Fruit fly (Drosophila melanogaster): ENCODE data around the gene Cse1.

Cse1 gene

DNA sequence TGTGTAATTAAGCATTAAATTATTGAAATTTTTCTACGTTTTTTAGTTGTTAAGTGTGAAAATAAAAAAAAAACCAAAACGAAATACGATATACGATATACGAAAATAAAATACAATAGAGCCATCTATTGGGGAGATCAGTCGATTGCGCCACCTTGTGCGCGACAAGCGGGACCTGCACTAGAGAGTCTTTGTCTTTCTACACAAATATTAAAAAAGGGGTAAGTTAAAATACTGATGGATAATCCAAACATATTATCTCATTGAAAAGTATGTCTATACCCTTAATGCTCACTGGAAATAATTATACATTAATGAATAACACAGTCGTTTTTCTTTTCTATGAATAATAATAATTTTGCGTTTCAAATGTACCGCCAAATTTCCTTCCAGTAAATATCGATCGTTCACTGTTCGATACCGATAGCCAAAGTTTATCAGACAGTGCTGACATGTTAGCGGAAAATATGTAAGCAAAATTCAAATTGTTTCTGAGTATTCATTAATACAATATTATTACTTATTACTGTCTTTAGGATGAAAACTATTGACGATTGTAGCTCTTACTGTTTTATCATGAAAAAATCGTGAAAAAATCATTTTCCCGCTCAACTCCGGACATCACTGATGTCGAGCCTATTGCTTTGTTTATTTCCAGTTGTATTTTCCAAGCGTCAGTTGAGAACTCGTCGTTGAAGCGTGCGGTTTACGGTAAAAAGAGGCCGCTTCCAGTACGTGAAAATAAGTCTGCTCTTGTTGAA lies 8.8 kb downstream of the Cse1 start, which contains the start of gene mdy (continued):
- TF ChIP-seq CG11093 (GFP tag; IDR thresholded peaks at IDR 0.05) (0 out of 3 replicates have a peak, but pooled peaks have one; percentile 25), CG34224 (GFP tag; IDR thresholded peaks at IDR 0.05; ENCODE audit: partially characterized antibody) (peak; percentile 30; the same call in 1 of the 3 replicates), luna (GFP tag; optimal IDR thresholded peaks at IDR 0.05) (no peak), Max (GFP tag; optimal IDR thresholded peaks at IDR 0.05) (peak; percentile 65), ci (GFP tag; IDR thresholded peaks at IDR 0.05) (peak; percentile 66), sim (GFP tag; IDR thresholded peaks at IDR 0.05) (no peak), insv (GFP tag; optimal IDR thresholded peaks at IDR 0.05) (peak in 1 of 2 experiments; percentile 62), CG6854 (GFP tag; optimal IDR thresholded peaks at IDR 0.05) (no peak), CG1529 (GFP tag; optimal IDR thresholded peaks at IDR 0.05) (no peak), CG10979 (tag; optimal IDR thresholded peaks at IDR 0.05) (peak; percentile 38), CG7372 (GFP tag; IDR thresholded peaks at IDR 0.05) (0 out of 2 replicates have a peak, but pooled peaks have one; percentile 14), Hey (tag; optimal IDR thresholded peaks at IDR 0.05) (no peak), CG6791 (GFP tag; IDR thresholded peaks at IDR 0.05; ENCODE audit: partially characterized antibody) (no peak), HLH4C (GFP tag; IDR thresholded peaks at IDR 0.05; ENCODE audit: partially characterized antibody) (peak; percentile 73), aop (GFP tag; IDR thresholded peaks at IDR 0.05) (no peak), CG5245 (GFP tag; optimal IDR thresholded peaks at IDR 0.05) (peak; percentile 32), CG8089 (GFP tag; optimal IDR thresholded peaks at IDR 0.05) (no peak), CG10147 (GFP tag; optimal IDR thresholded peaks at IDR 0.05) (no peak), CG12659 (GFP tag; optimal IDR thresholded peaks at IDR 0.05) (peak; percentile 55), CG12391 (tag; optimal IDR thresholded peaks at IDR 0.05) (peak; percentile 77), Oaz (GFP tag; IDR thresholded peaks at IDR 0.05) (0 out of 2 replicates have a peak, but pooled peaks have one; percentile 12), vfl (GFP tag; optimal IDR thresholded peaks at IDR 0.05) (peak; percentile 62), CG9215 (GFP tag; IDR thresholded peaks at IDR 0.05) (no peak), Gsc (GFP tag; IDR thresholded peaks at IDR 0.05) (no peak), Sry-β (GFP tag; optimal IDR thresholded peaks at IDR 0.05) (peak; percentile 99), zf30C (GFP tag; optimal IDR thresholded peaks at IDR 0.05) (peak; percentile 47), ind (GFP tag; optimal IDR thresholded peaks at IDR 0.05) (peak; percentile 12), Pdp1 (GFP tag; optimal IDR thresholded peaks at IDR 0.05) (peak; percentile 46 to 58), kni (GFP tag; optimal IDR thresholded peaks at IDR 0.05) (peak; percentile 8), CrebB (tag; optimal IDR thresholded peaks at IDR 0.05) (no peak), Oli (tag; optimal IDR thresholded peaks at IDR 0.05) (peak; percentile 60), CG3407 (GFP tag; optimal IDR thresholded peaks at IDR 0.05) (no peak), CG2678 (tag; optimal IDR thresholded peaks at IDR 0.05) (no peak), CG10321 (GFP tag; IDR thresholded peaks at IDR 0.05) (no peak), CG6272 (GFP tag; IDR thresholded peaks at IDR 0.05) (peak; percentile 30; the same call in 1 of the 2 replicates), Rfx (GFP tag; IDR thresholded peaks at IDR 0.05) (peak; percentile 65), org-1 (GFP tag; optimal IDR thresholded peaks at IDR 0.05) (peak; percentile 7), btn (GFP tag; optimal IDR thresholded peaks at IDR 0.05) (no peak), wor (GFP tag; IDR thresholded peaks at IDR 0.05) (no peak; the same call in 1 of the 2 replicates), Antp (GFP tag; optimal IDR thresholded peaks at IDR 0.05) (peak; percentile 56), Doc2 (GFP tag; IDR thresholded peaks at IDR 0.05) (no peak), lilli (GFP tag; optimal IDR thresholded peaks at IDR 0.05) (peak; percentile 80), CG15514 (GFP tag; optimal IDR thresholded peaks at IDR 0.05) (peak; percentile 79), Lhr (GFP tag; optimal IDR thresholded peaks at IDR 0.05) (peak; percentile 79), CG15011 (GFP tag; optimal IDR thresholded peaks at IDR 0.05) (no peak), ken (GFP tag; IDR thresholded peaks at IDR 0.05) (peak; percentile 60; the same call in 1 of the 3 replicates), Atf3 (GFP tag; optimal IDR thresholded peaks at IDR 0.05) (peak; percentile 16), CG3163 (GFP tag; optimal IDR thresholded peaks at IDR 0.05) (no peak), CG3065 (GFP tag; optimal IDR thresholded peaks at IDR 0.05) (peak; percentile 4)
